Worm (Caenorhabditis elegans) whole organism, L2 larva: ENCODE results near the gene zmp-1.

Experiments
- alr-1 ChIP-seq: fragments of 150-350 bp; optimal IDR thresholded peaks from 2 replicates; lab custom pipeline; 2014; ENCODE audit warnings: missing biosample characterization, missing genetic modification characterization
- egl-27 ChIP-seq: sonication (generic microtip); optimal IDR thresholded peaks from 3 replicates; lab custom pipeline; 2017; ENCODE audit warnings: missing biosample characterization, missing genetic modification reagents, missing genetic modification characterization
- nhr-11 ChIP-seq: fragments of 150-350 bp; optimal IDR thresholded peaks from 2 replicates; lab custom pipeline; 2014; ENCODE audit warnings: missing biosample characterization, missing genetic modification characterization
- nhr-12 ChIP-seq: fragments of 150-350 bp; optimal IDR thresholded peaks from 2 replicates; lab custom pipeline; 2014; ENCODE audit warnings: missing biosample characterization, missing genetic modification characterization
- nhr-237 ChIP-seq: fragments of 150-350 bp; optimal IDR thresholded peaks from 2 replicates; lab custom pipeline; 2014; ENCODE audit warnings: missing biosample characterization, missing genetic modification characterization
- ztf-11 ChIP-seq: sonication (generic microtip); optimal IDR thresholded peaks from 2 replicates; lab custom pipeline; 2017; ENCODE audit warnings: missing biosample characterization, missing genetic modification characterization
- ztf-4 ChIP-seq: fragments of 150-350 bp; optimal IDR thresholded peaks from 2 replicates; lab custom pipeline; 2014; ENCODE audit warnings: missing biosample characterization, missing genetic modification characterization

- TF ChIP-seq alr-1 (tag; lab: Kevin White, UChicago) (no peak), nhr-11 (tag; lab: Kevin White, UChicago) (no peak), nhr-12 (tag; lab: Kevin White, UChicago) (no peak), egl-27 (tag; lab: Kevin White, UChicago) (no peak), ztf-4 (no peak), ztf-11 (tag; lab: Kevin White, UChicago) (no peak), nhr-237 (tag; lab: Kevin White, UChicago) (no peak)
Observed at ce11 chrIII:5884459-5884858, 48.3 kb downstream of the zmp-1 start.
